Worm (Caenorhabditis elegans) whole organism, young adult: Measurements from ENCODE around the gene C14C10.2.

Source experiments
- B0035.1 ChIP-seq: sonication (generic microtip); optimal IDR thresholded peaks from 2 replicates; lab custom pipeline; 2016; ENCODE audit warnings: missing genetic modification characterization, mild to moderate bottlenecking, missing compliant biosample characterization, missing genotype, missing genetic modification reagents
- B0261.1 ChIP-seq: sonication (generic microtip); optimal IDR thresholded peaks from 2 replicates; lab custom pipeline; 2016; ENCODE audit warnings: mild to moderate bottlenecking, missing genetic modification characterization, moderate library complexity, missing compliant biosample characterization
- D2030.7 ChIP-seq: fragments of 200-800 bp; sonication (Bioruptor generic); IDR thresholded peaks from 2 replicates; pipeline ENCODE4 v1.3.6; 2022; ENCODE audit warnings: missing genetic modification reagents, missing genetic modification characterization, missing compliant biosample characterization
- F22D6.2 ChIP-seq: sonication (generic microtip); optimal IDR thresholded peaks from 2 replicates; lab custom pipeline; 2016; ENCODE audit warnings: mild to moderate bottlenecking, missing genetic modification characterization, missing compliant biosample characterization
- F37B4.10 ChIP-seq: fragments of 200-800 bp; sonication (Bioruptor generic); IDR thresholded peaks from 2 replicates; pipeline ENCODE4 v1.3.6; 2022; ENCODE audit warnings: missing genetic modification characterization, missing compliant biosample characterization
- F52B5.7 ChIP-seq: sonication (generic microtip); optimal IDR thresholded peaks from 2 replicates; lab custom pipeline; 2016; ENCODE audit warnings: mild to moderate bottlenecking, missing genetic modification characterization, missing compliant biosample characterization
- Y53F4B.3 ChIP-seq: fragments of 200-800 bp; sonication (Bioruptor generic); IDR thresholded peaks from 2 replicates; pipeline ENCODE4 v1.3.6; 2022; ENCODE audit warnings: missing genetic modification reagents, missing genetic modification characterization, missing compliant biosample characterization
- Y67H2A.10 ChIP-seq: fragments of 200-800 bp; sonication (Bioruptor generic); conservative IDR thresholded peaks from 2 replicates; pipeline ENCODE4 v1.3.6; 2022; ENCODE audit warnings: missing genetic modification reagents, missing genetic modification characterization, missing compliant biosample characterization
- aptf-2 ChIP-seq: fragments of 200-800 bp; sonication (Bioruptor generic); conservative IDR thresholded peaks from 2 replicates; pipeline ENCODE4 v1.3.6; 2022; ENCODE audit warnings: missing genetic modification reagents, missing genetic modification characterization, missing compliant biosample characterization
- bed-1 ChIP-seq: fragments of 200-800 bp; sonication (Bioruptor generic); IDR thresholded peaks from 2 replicates; pipeline ENCODE4 v1.3.6; 2022; ENCODE audit warnings: missing genetic modification reagents, missing genetic modification characterization, missing compliant biosample characterization
- cebp-1 ChIP-seq, 2 experiments: fragments of 200-800 bp in 1 of 2; sonication (Bioruptor generic) in 1 of 2; sonication (generic microtip) in 1 of 2; IDR thresholded peaks in 1 of 2; optimal IDR thresholded peaks in 1 of 2; 2 replicates each; pipeline versions ENCODE4 v1.3.6 to Lab custom; 2017 to 2022; ENCODE audit warnings: missing compliant biosample characterization in 2 of 2, missing genetic modification characterization in 2 of 2, mild to moderate bottlenecking in 1 of 2, missing genetic modification reagents in 1 of 2, moderate library complexity in 1 of 2
- ceh-79 ChIP-seq: sonication (generic microtip); optimal IDR thresholded peaks from 2 replicates; lab custom pipeline; 2017; ENCODE audit warnings: mild to moderate bottlenecking, missing genetic modification characterization, missing compliant biosample characterization
- die-1 ChIP-seq: sonication (generic microtip); optimal IDR thresholded peaks from 2 replicates; lab custom pipeline; 2016; ENCODE audit warnings: missing genotype, mild to moderate bottlenecking, missing genetic modification characterization, missing compliant biosample characterization
- dpl-1 ChIP-seq: fragments of 150-350 bp; optimal IDR thresholded peaks from 2 replicates; lab custom pipeline; 2014; ENCODE audit warnings: missing biosample characterization, missing genetic modification reagents, missing genetic modification characterization
- egl-18 ChIP-seq: fragments of 200-800 bp; sonication (Bioruptor generic); IDR thresholded peaks from 2 replicates; pipeline ENCODE4 v1.3.6; 2022; ENCODE audit warnings: missing genetic modification reagents, missing genetic modification characterization, missing compliant biosample characterization
- egl-44 ChIP-seq: fragments of 200-800 bp; sonication (Bioruptor generic); IDR thresholded peaks from 2 replicates; pipeline ENCODE4 v1.3.6; 2022; ENCODE audit warnings: missing genetic modification reagents, missing genetic modification characterization, missing compliant biosample characterization
- egrh-3 ChIP-seq: fragments of 200-800 bp; sonication (Bioruptor generic); IDR thresholded peaks from 2 replicates; pipeline ENCODE4 v1.3.6; 2022; ENCODE audit warnings: missing genetic modification reagents, missing genetic modification characterization, missing compliant biosample characterization
- ets-4 ChIP-seq: fragments of 200-800 bp; sonication (Bioruptor generic); optimal IDR thresholded peaks from 2 replicates; lab custom pipeline; 2018; ENCODE audit warnings: mild to moderate bottlenecking, missing genetic modification characterization, missing compliant biosample characterization
- hrde-1 ChIP-seq: sonication (generic microtip); optimal IDR thresholded peaks from 2 replicates; lab custom pipeline; 2016; ENCODE audit warnings: missing genetic modification characterization, mild to moderate bottlenecking, missing compliant biosample characterization, moderate library complexity, missing genotype, missing genetic modification reagents, borderline replicate concordance
- lag-1 ChIP-seq: fragments of 200-800 bp; sonication (Bioruptor generic); IDR thresholded peaks from 2 replicates; pipeline ENCODE4 v1.3.6; 2022; ENCODE audit warnings: missing genetic modification reagents, missing genetic modification characterization, missing compliant biosample characterization
- lin-35 ChIP-seq, 3 experiments: fragments of 150-350 bp in 2 of 3; sonication (generic microtip) in 1 of 3; optimal IDR thresholded peaks; 2 replicates each; lab custom pipeline; 2014 to 2018; ENCODE audit warnings: missing biosample characterization in 3 of 3, missing genetic modification characterization in 3 of 3, missing genetic modification reagents in 3 of 3
- lin-54 ChIP-seq: fragments of 200-800 bp; sonication (Bioruptor generic); optimal IDR thresholded peaks from 2 replicates; lab custom pipeline; 2018; ENCODE audit warnings: mild to moderate bottlenecking, missing genetic modification characterization, missing compliant biosample characterization
- madf-3 ChIP-seq: fragments of 200-800 bp; sonication (Bioruptor generic); IDR thresholded peaks from 2 replicates; pipeline ENCODE4 v1.3.6; 2022; ENCODE audit warnings: missing genetic modification reagents, missing genetic modification characterization, missing compliant biosample characterization
- madf-6 ChIP-seq: fragments of 200-800 bp; sonication (Bioruptor generic); IDR thresholded peaks from 2 replicates; pipeline ENCODE4 v1.3.6; 2022; ENCODE audit warnings: missing genetic modification reagents, missing genetic modification characterization, missing compliant biosample characterization
- mcd-1 ChIP-seq: fragments of 200-800 bp; sonication (Bioruptor generic); IDR thresholded peaks from 2 replicates; pipeline ENCODE4 v1.3.6; 2022; ENCODE audit warnings: missing genetic modification reagents, missing genetic modification characterization, missing compliant biosample characterization
- mes-4 ChIP-seq: sonication (generic microtip); optimal IDR thresholded peaks from 2 replicates; lab custom pipeline; 2016; ENCODE audit warnings: missing genotype, missing genetic modification characterization, missing compliant biosample characterization
- mxl-1 ChIP-seq: sonication (generic microtip); optimal IDR thresholded peaks from 2 replicates; lab custom pipeline; 2016; ENCODE audit warnings: missing genetic modification characterization, missing compliant biosample characterization
- nfya-1 ChIP-seq: sonication (generic microtip); optimal IDR thresholded peaks from 2 replicates; lab custom pipeline; 2017; ENCODE audit warnings: antibody characterized with exemption, missing compliant biosample characterization, missing genetic modification characterization, borderline replicate concordance; ENCODE audit not compliant: insufficient read depth
- nfya-2 ChIP-seq: fragments of 200-800 bp; sonication (Bioruptor generic); IDR thresholded peaks from 2 replicates; pipeline ENCODE4 v1.3.6; 2022; ENCODE audit warnings: missing genetic modification reagents, missing genetic modification characterization, missing compliant biosample characterization
- nhr-80 ChIP-seq: sonication (generic microtip); optimal IDR thresholded peaks from 2 replicates; lab custom pipeline; 2016; ENCODE audit warnings: missing genetic modification characterization, missing compliant biosample characterization
- pha-4 ChIP-seq: fragments of 150-350 bp; sonication (generic microtip); optimal IDR thresholded peaks from 2 replicates; lab custom pipeline; 2014; ENCODE audit warnings: missing biosample characterization, missing genetic modification reagents, missing genetic modification characterization
- rcor-1 ChIP-seq: fragments of 200-800 bp; sonication (Bioruptor generic); IDR thresholded peaks from 2 replicates; pipeline ENCODE4 v1.3.6; 2022; ENCODE audit warnings: missing genetic modification reagents, missing genetic modification characterization, missing compliant biosample characterization
- sea-2 ChIP-seq: fragments of 200-800 bp; sonication (Bioruptor generic); IDR thresholded peaks from 2 replicates; pipeline ENCODE4 v1.3.6; 2022; ENCODE audit warnings: missing genetic modification characterization, missing compliant biosample characterization
- snpc-4 ChIP-seq, 5 experiments: fragments of 150-350 bp in 1 of 5; sonication (generic microtip) in 4 of 5; optimal IDR thresholded peaks; 2 replicates each; lab custom pipeline; 2014 to 2018; ENCODE audit warnings: missing genetic modification characterization in 5 of 5, missing biosample characterization in 3 of 5, antibody characterized with exemption in 2 of 5, mild to moderate bottlenecking in 2 of 5, missing compliant biosample characterization in 2 of 5, missing genotype in 2 of 5, moderate library complexity in 2 of 5, missing genetic modification reagents in 1 of 5
- somi-1 ChIP-seq: fragments of 200-800 bp; sonication (Bioruptor generic); optimal IDR thresholded peaks from 2 replicates; lab custom pipeline; 2018; ENCODE audit warnings: mild to moderate bottlenecking, missing genetic modification characterization, missing compliant biosample characterization
- tbp1 ChIP-seq: fragments of 200-800 bp; sonication (Bioruptor generic); optimal IDR thresholded peaks from 2 replicates; lab custom pipeline; 2018; ENCODE audit warnings: mild to moderate bottlenecking, missing genetic modification characterization, missing compliant biosample characterization
- tlf-1 ChIP-seq: fragments of 200-800 bp; sonication (Bioruptor generic); optimal IDR thresholded peaks from 2 replicates; lab custom pipeline; 2018; ENCODE audit warnings: mild to moderate bottlenecking, missing genetic modification characterization, missing compliant biosample characterization
- unc-130 ChIP-seq: sonication (generic microtip); optimal IDR thresholded peaks from 2 replicates; lab custom pipeline; 2016; ENCODE audit warnings: missing genetic modification reagents, missing genetic modification characterization, missing compliant biosample characterization
- ztf-25 ChIP-seq: fragments of 200-800 bp; sonication (Bioruptor generic); IDR thresholded peaks from 2 replicates; pipeline ENCODE4 v1.3.6; 2022; ENCODE audit warnings: missing genetic modification reagents, missing genetic modification characterization, missing compliant biosample characterization

C14C10.2 gene

DNA sequence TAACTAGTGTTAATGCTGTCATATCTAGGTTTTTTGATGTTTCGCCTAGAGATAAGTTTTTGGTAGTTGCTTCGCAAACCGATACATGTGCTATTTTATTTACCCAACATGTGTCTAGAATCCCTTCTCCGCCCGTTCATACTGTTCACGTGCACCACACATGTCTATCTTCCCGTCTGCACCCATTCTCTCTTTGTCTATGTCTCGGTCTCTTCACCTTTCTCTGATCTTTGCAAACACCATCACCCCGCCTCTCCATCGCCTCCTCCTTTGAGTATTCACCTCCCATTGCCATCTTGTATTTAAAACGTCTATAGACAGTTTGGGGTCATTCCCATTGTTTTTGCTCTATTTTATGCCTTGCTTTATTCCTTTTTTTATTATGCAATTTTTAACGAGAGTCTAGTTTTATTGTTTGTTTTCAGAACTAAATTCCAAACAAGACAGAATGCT lies 45.0 kb upstream of the C14C10.2 start, which contains the start of gene F56H9.2 (continued):
- TF ChIP-seq die-1 (tag; lab: Kevin White, UChicago) (peak; percentile 5), mcd-1 (peak; percentile 43; the same call in 1 of the 2 replicates), egrh-3 (GFP tag; lab: Robert Waterston, UW) (no peak), tbp1 (GFP tag; lab: Kevin White, UChicago) (peak; percentile 31), snpc-4 (GFP tag; optimal IDR thresholded peaks at IDR 0.05; lab: Kevin White, UChicago) (no peak), snpc-4 (tag; optimal IDR thresholded peaks at IDR 0.05; lab: Kevin White, UChicago) (peak in 1 of 4 experiments; percentile 20), ets-4 (GFP tag; lab: Kevin White, UChicago) (peak; percentile 11), rcor-1 (0 out of 2 replicates have a peak, but pooled peaks have one; percentile 21), F22D6.2 (tag; lab: Kevin White, UChicago) (peak; percentile 82), lin-35 (GFP tag; optimal IDR thresholded peaks at IDR 0.05; lab: Kevin White, UChicago) (peak in 1 of 3 experiments; percentile 18)

DNA sequence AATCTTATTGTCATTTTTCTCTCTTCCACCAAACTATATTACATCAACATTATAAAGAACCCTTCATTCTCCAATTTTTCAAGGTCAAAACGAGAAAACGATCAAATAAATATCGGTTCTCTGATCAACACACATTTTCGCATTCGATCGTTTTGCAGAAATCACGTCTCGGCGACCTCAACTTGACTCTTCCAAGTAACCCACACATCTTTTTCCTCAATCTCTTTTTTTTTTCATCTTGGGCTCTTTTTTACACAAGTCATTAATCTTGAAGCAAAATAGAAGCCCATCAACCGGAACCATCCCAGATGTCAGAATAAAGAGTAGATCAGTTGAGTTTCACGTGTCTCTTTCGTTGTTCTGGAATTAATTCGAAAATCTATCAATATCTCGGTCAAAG lies 44.0 kb upstream of the C14C10.2 start:
- TF ChIP-seq nfya-2 (GFP tag; lab: Robert Waterston, UW) (no peak), mcd-1 (no peak), mes-4 (tag; lab: Kevin White, UChicago) (no peak), dpl-1 (GFP tag; lab: Kevin White, UChicago) (no peak), D2030.7 (GFP tag; lab: Robert Waterston, UW) (no peak), madf-6 (no peak), cebp-1 (GFP tag; IDR thresholded peaks at IDR 0.05; lab: Robert Waterston, UW) (no peak), cebp-1 (tag; optimal IDR thresholded peaks at IDR 0.05; lab: Kevin White, UChicago) (no peak), bed-1 (GFP tag; lab: Robert Waterston, UW) (no peak), nfya-1 (no peak), egl-44 (GFP tag; lab: Robert Waterston, UW) (no peak), unc-130 (GFP tag; lab: Kevin White, UChicago) (no peak), madf-3 (GFP tag; lab: Robert Waterston, UW) (no peak), mxl-1 (tag; lab: Kevin White, UChicago) (no peak), sea-2 (no peak), lag-1 (GFP tag; lab: Robert Waterston, UW) (no peak), hrde-1 (tag; lab: Kevin White, UChicago) (no peak), F37B4.10 (GFP tag; lab: Robert Waterston, UW) (no peak)

DNA sequence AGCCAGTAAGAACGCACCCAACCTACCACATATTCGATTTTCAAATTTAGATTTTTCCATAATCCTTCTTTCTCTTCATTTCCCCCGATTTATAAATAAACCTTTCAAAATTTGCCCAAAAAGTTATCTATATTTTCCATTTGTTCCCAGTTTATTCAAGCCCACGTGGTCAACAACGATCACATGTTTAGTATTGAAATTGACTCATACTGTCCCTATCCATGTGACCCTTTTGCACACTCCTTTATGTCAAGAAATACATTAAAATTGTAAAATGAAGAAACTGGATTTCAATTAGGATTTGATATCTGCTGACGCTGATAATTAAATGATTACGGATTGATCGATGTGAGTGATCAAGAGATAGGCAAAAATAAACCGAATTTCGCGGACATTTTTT lies 42.9 kb upstream of the C14C10.2 start:
- TF ChIP-seq nhr-80 (tag; lab: Kevin White, UChicago) (peak; percentile 13), somi-1 (GFP tag; lab: Kevin White, UChicago) (peak; percentile 17), tlf-1 (GFP tag; lab: Kevin White, UChicago) (no peak)

DNA sequence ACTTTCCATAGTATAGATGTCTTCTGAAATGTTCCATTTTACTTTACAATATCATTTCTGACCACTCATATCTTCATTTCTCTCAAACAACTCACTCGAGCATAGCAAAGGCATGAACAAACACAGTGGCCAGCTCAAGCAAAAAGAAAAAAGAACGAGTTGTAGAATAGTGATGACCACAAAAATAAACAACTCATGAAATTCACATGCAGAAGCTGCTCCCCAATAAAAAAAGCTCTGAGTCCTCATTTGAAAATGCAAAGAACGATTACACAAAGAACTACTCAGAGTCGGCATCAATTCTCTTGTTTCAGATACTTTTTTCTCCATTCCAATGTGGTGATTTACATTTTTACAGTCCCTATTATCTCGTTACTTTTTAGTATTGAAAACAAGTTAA lies 42.5 kb upstream of the C14C10.2 start:
- no peak for TF ChIP-seq Y53F4B.3 (GFP tag; lab: Robert Waterston, UW)
- no peak for TF ChIP-seq aptf-2 (GFP tag; lab: Robert Waterston, UW)
- no peak for TF ChIP-seq pha-4 (tag; lab: Kevin White, UChicago)
- no peak for TF ChIP-seq B0035.1
- TF ChIP-seq Y67H2A.10, result no peak
- TF ChIP-seq egl-18 (GFP tag; lab: Robert Waterston, UW), result no peak
- TF ChIP-seq sea-2, result no peak
- TF ChIP-seq B0261.1, result no peak
- no peak for TF ChIP-seq ztf-25 (GFP tag; lab: Robert Waterston, UW)
- TF ChIP-seq lin-54, result no peak
- no peak for TF ChIP-seq snpc-4 (GFP tag; optimal IDR thresholded peaks at IDR 0.05; lab: Kevin White, UChicago)
- TF ChIP-seq snpc-4 (tag; optimal IDR thresholded peaks at IDR 0.05; lab: Kevin White, UChicago), result no peak
- no peak for TF ChIP-seq F52B5.7 (tag; lab: Kevin White, UChicago)
- no peak for TF ChIP-seq ceh-79 (tag; lab: Kevin White, UChicago)
